Worm (Caenorhabditis elegans) whole organism, L4 larva: ENCODE results near the gene mltn-11.

ENCODE experiments used
- ctbp-1 ChIP-seq: fragments of 200-800 bp; sonication (Bioruptor generic); IDR thresholded peaks from 2 replicates; pipeline ENCODE4 v1.3.6; 2022; ENCODE audit warnings: missing genetic modification reagents, missing genetic modification characterization, missing compliant biosample characterization
- mdl-1 ChIP-seq, 2 experiments: fragments of 150-350 bp in 1 of 2; sonication (generic microtip) in 1 of 2; optimal IDR thresholded peaks; 2 replicates each; lab custom pipeline; 2014 to 2017; ENCODE audit warnings: missing biosample characterization in 2 of 2, missing genetic modification characterization in 2 of 2
- skn-1 ChIP-seq: fragments of 150-350 bp; optimal IDR thresholded peaks from 2 replicates; lab custom pipeline; 2014; ENCODE audit warnings: missing biosample characterization, missing genetic modification characterization
- unc-130 ChIP-seq: sonication (generic microtip); optimal IDR thresholded peaks from 2 replicates; lab custom pipeline; 2016; ENCODE audit warnings: missing genetic modification reagents, missing genetic modification characterization, missing compliant biosample characterization

ce11 chrV:16600623-16601022, 35.4 kb upstream of the mltn-11 start, which contains the start of gene T03E6.9:
- TF ChIP-seq skn-1 (tag; lab: Kevin White, UChicago) (no peak), unc-130 (GFP tag; lab: Kevin White, UChicago) (no peak), ctbp-1 (GFP tag; lab: Robert Waterston, UW) (no peak), mdl-1 (tag; optimal IDR thresholded peaks at IDR 0.05; lab: Kevin White, UChicago) (no peak)
